Fruit fly (Drosophila melanogaster) whole organism, embryonic: Measurements from ENCODE around the gene CG5618.

Experiments used
- Aef1 ChIP-seq: fragments of 200-800 bp; sonication (Bioruptor generic); IDR thresholded peaks from 3 replicates; pipeline ENCODE4 v1.3.6; 2022; ENCODE audit warnings: missing biosample characterization, missing genetic modification characterization
- Atf-2 ChIP-seq: fragments of 200-800 bp; sonication (Bioruptor generic); optimal IDR thresholded peaks from 2 replicates; lab custom pipeline; 2016; ENCODE audit warnings: missing biosample characterization, missing genetic modification characterization
- CG10321 ChIP-seq: fragments of 200-800 bp; sonication (Bioruptor generic); IDR thresholded peaks from 2 replicates; pipeline ENCODE4 v1.3.6; 2022; ENCODE audit warnings: missing biosample characterization, missing genetic modification characterization
- CG10979 ChIP-seq: fragments of 200-800 bp; sonication (Bioruptor generic); optimal IDR thresholded peaks from 2 replicates; lab custom pipeline; 2018; ENCODE audit warnings: missing biosample characterization, mild to moderate bottlenecking, missing genetic modification characterization, moderate library complexity
- CG11085 ChIP-seq: fragments of 200-800 bp; sonication (Bioruptor generic); IDR thresholded peaks from 2 replicates; pipeline ENCODE4 v1.3.6; 2022; ENCODE audit warnings: missing biosample characterization, missing genetic modification characterization
- CG11398 ChIP-seq: fragments of 200-800 bp; sonication (Bioruptor generic); optimal IDR thresholded peaks from 2 replicates; lab custom pipeline; 2016; ENCODE audit warnings: missing biosample characterization, missing genetic modification characterization
- CG11456 ChIP-seq: fragments of 200-800 bp; sonication (Bioruptor generic); IDR thresholded peaks from 3 replicates; pipeline ENCODE4 v1.3.6; 2022; ENCODE audit warnings: missing biosample characterization, missing genetic modification characterization
- CG11504 ChIP-seq: fragments of 200-800 bp; sonication (Bioruptor generic); optimal IDR thresholded peaks from 3 replicates; lab custom pipeline; 2019; ENCODE audit warnings: missing biosample characterization, mild to moderate bottlenecking, missing genetic modification characterization, moderate library complexity
- CG12104 ChIP-seq: fragments of 200-800 bp; sonication (Bioruptor generic); optimal IDR thresholded peaks from 3 replicates; lab custom pipeline; 2016; ENCODE audit warnings: missing biosample characterization, missing genetic modification characterization
- CG13296 ChIP-seq: fragments of 200-800 bp; sonication (Bioruptor generic); optimal IDR thresholded peaks from 3 replicates; lab custom pipeline; 2018; ENCODE audit warnings: missing biosample characterization, mild to moderate bottlenecking, missing genetic modification characterization
- CG14667 ChIP-seq: fragments of 200-800 bp; sonication (Bioruptor generic); IDR thresholded peaks from 2 replicates; pipeline ENCODE4 v1.3.6; 2022; ENCODE audit warnings: missing biosample characterization, missing genetic modification characterization
- CG15073 ChIP-seq: fragments of 200-800 bp; sonication (Bioruptor generic); optimal IDR thresholded peaks from 2 replicates; lab custom pipeline; 2016; ENCODE audit warnings: missing biosample characterization, missing genetic modification characterization
- CG15696 ChIP-seq: fragments of 200-800 bp; sonication (Bioruptor generic); optimal IDR thresholded peaks from 2 replicates; lab custom pipeline; 2019; ENCODE audit warnings: missing biosample characterization, mild to moderate bottlenecking, missing genetic modification characterization, moderate library complexity
- CG17186 ChIP-seq: fragments of 200-800 bp; sonication (Bioruptor generic); optimal IDR thresholded peaks from 3 replicates; lab custom pipeline; 2017; ENCODE audit warnings: missing biosample characterization, missing genetic modification reagents, missing genetic modification characterization
- CG18599 ChIP-seq: fragments of 200-800 bp; sonication (Bioruptor generic); optimal IDR thresholded peaks from 3 replicates; lab custom pipeline; 2017; ENCODE audit warnings: missing biosample characterization, missing genetic modification characterization, mild to moderate bottlenecking, moderate library complexity, missing genetic modification reagents
- CG2678 ChIP-seq: fragments of 200-800 bp; sonication (Bioruptor generic); optimal IDR thresholded peaks from 3 replicates; lab custom pipeline; 2019; ENCODE audit warnings: missing biosample characterization, mild to moderate bottlenecking, missing genetic modification characterization, moderate library complexity
- CG2889 ChIP-seq: fragments of 200-800 bp; sonication (Bioruptor generic); IDR thresholded peaks from 3 replicates; pipeline ENCODE4 v1.3.6; 2022; ENCODE audit warnings: missing biosample characterization, missing genetic modification characterization
- CG3065 ChIP-seq: fragments of 200-800 bp; sonication (Bioruptor generic); optimal IDR thresholded peaks from 2 replicates; lab custom pipeline; 2016; ENCODE audit warnings: missing biosample characterization, missing genetic modification characterization
- CG33557 ChIP-seq: fragments of 200-800 bp; sonication (Bioruptor generic); optimal IDR thresholded peaks from 2 replicates; lab custom pipeline; 2019; ENCODE audit warnings: missing biosample characterization, mild to moderate bottlenecking, missing genetic modification characterization, moderate library complexity
- CG3995 ChIP-seq: fragments of 200-800 bp; sonication (Bioruptor generic); optimal IDR thresholded peaks from 3 replicates; lab custom pipeline; 2016; ENCODE audit warnings: missing biosample characterization, missing genetic modification characterization
- CG4282 ChIP-seq: fragments of 200-800 bp; sonication (Bioruptor generic); optimal IDR thresholded peaks from 2 replicates; lab custom pipeline; 2016; ENCODE audit warnings: missing biosample characterization, missing genetic modification characterization
- CG6175 ChIP-seq: fragments of 200-800 bp; sonication (Bioruptor generic); IDR thresholded peaks from 3 replicates; pipeline ENCODE4 v1.3.6; 2022; ENCODE audit warnings: missing biosample characterization, missing genetic modification characterization
- CG7556 ChIP-seq: fragments of 200-800 bp; sonication (Bioruptor generic); optimal IDR thresholded peaks from 2 replicates; lab custom pipeline; 2017; ENCODE audit warnings: missing biosample characterization, mild to moderate bottlenecking, missing genetic modification characterization
- CG8924 ChIP-seq: fragments of 200-800 bp; optimal IDR thresholded peaks from 3 replicates; lab custom pipeline; 2019; ENCODE audit warnings: missing biosample characterization, mild to moderate bottlenecking, missing genetic modification characterization, moderate library complexity
- Dbx ChIP-seq: fragments of 200-800 bp; sonication (Bioruptor generic); IDR thresholded peaks from 3 replicates; pipeline ENCODE4 v1.3.6; 2022; ENCODE audit warnings: missing biosample characterization, missing genetic modification characterization
- Dip3 ChIP-seq: fragments of 200-800 bp; sonication (Bioruptor generic); optimal IDR thresholded peaks from 3 replicates; lab custom pipeline; 2016; ENCODE audit warnings: missing biosample characterization, missing genetic modification characterization
- H2.0 ChIP-seq: fragments of 200-800 bp; sonication (Bioruptor generic); IDR thresholded peaks from 2 replicates; pipeline ENCODE4 v1.3.6; 2022; ENCODE audit warnings: missing biosample characterization, missing genetic modification characterization
- Hand ChIP-seq: fragments of 200-800 bp; sonication (Bioruptor generic); optimal IDR thresholded peaks from 2 replicates; lab custom pipeline; 2017; ENCODE audit warnings: mild to moderate bottlenecking, missing biosample characterization, missing genetic modification reagents, missing genetic modification characterization
- Hmx ChIP-seq: fragments of 200-800 bp; sonication (Bioruptor generic); optimal IDR thresholded peaks from 2 replicates; lab custom pipeline; 2016; ENCODE audit warnings: missing biosample characterization, missing genetic modification characterization
- Hr3 ChIP-seq: fragments of 200-800 bp; sonication (Bioruptor generic); optimal IDR thresholded peaks from 3 replicates; lab custom pipeline; 2016; ENCODE audit warnings: missing biosample characterization, missing genetic modification characterization
- Kr ChIP-seq: fragments of 200-800 bp; sonication (Bioruptor generic); optimal IDR thresholded peaks from 2 replicates; lab custom pipeline; 2017; ENCODE audit warnings: missing biosample characterization, mild to moderate bottlenecking, missing genetic modification characterization
- Rx ChIP-seq: fragments of 200-800 bp; sonication (Bioruptor generic); IDR thresholded peaks from 2 replicates; pipeline ENCODE4 v1.3.6; 2022; ENCODE audit warnings: missing biosample characterization, missing genetic modification characterization
- al ChIP-seq: fragments of 200-800 bp; sonication (Bioruptor generic); IDR thresholded peaks from 2 replicates; pipeline ENCODE4 v1.3.6; 2022; ENCODE audit warnings: missing biosample characterization, missing genetic modification characterization
- ap ChIP-seq: fragments of 200-800 bp; sonication (Bioruptor generic); IDR thresholded peaks from 2 replicates; pipeline ENCODE4 v1.3.6; 2022; ENCODE audit warnings: missing biosample characterization, missing genetic modification characterization
- fd102C ChIP-seq: fragments of 200-800 bp; sonication (Bioruptor generic); optimal IDR thresholded peaks from 2 replicates; lab custom pipeline; 2018; ENCODE audit warnings: missing biosample characterization, mild to moderate bottlenecking, missing genetic modification characterization, moderate library complexity
- gcm2 ChIP-seq: fragments of 200-800 bp; sonication (Bioruptor generic); optimal IDR thresholded peaks from 2 replicates; lab custom pipeline; 2016; ENCODE audit warnings: missing biosample characterization, missing genetic modification characterization
- grau ChIP-seq: fragments of 200-800 bp; optimal IDR thresholded peaks from 3 replicates; lab custom pipeline; 2019; ENCODE audit warnings: missing biosample characterization, mild to moderate bottlenecking, missing genetic modification characterization, moderate library complexity
- gro ChIP-seq: fragments of 200-800 bp; sonication (Bioruptor generic); optimal IDR thresholded peaks from 2 replicates; lab custom pipeline; 2016; ENCODE audit warnings: missing biosample characterization, missing genetic modification characterization
- hb ChIP-seq: fragments of 200-800 bp; sonication (Bioruptor generic); IDR thresholded peaks from 3 replicates; pipeline ENCODE4 v1.3.6; 2022; ENCODE audit warnings: missing biosample characterization, missing genetic modification characterization; ENCODE audit not compliant: partially characterized antibody
- jumu ChIP-seq: fragments of 200-800 bp; sonication (Bioruptor generic); optimal IDR thresholded peaks from 3 replicates; lab custom pipeline; 2016; ENCODE audit warnings: missing biosample characterization, missing genetic modification characterization
- kay ChIP-seq: fragments of 200-800 bp; sonication (Bioruptor generic); optimal IDR thresholded peaks from 2 replicates; lab custom pipeline; 2016; ENCODE audit warnings: missing biosample characterization, missing genetic modification characterization
- lbe ChIP-seq: fragments of 200-800 bp; sonication (Bioruptor generic); optimal IDR thresholded peaks from 2 replicates; lab custom pipeline; 2016; ENCODE audit warnings: missing biosample characterization, mild to moderate bottlenecking, missing genetic modification characterization
- pfk ChIP-seq: fragments of 200-800 bp; sonication (Bioruptor generic); optimal IDR thresholded peaks from 2 replicates; lab custom pipeline; 2018; ENCODE audit warnings: missing biosample characterization, mild to moderate bottlenecking, missing genetic modification characterization, moderate library complexity
- repo ChIP-seq: fragments of 200-800 bp; sonication (Bioruptor generic); optimal IDR thresholded peaks from 2 replicates; lab custom pipeline; 2016; ENCODE audit warnings: missing biosample characterization, missing genetic modification characterization
- sd ChIP-seq: fragments of 200-800 bp; sonication (Bioruptor generic); optimal IDR thresholded peaks from 3 replicates; lab custom pipeline; 2018; ENCODE audit warnings: missing biosample characterization, mild to moderate bottlenecking, missing genetic modification characterization, moderate library complexity
- slou ChIP-seq: fragments of 200-800 bp; sonication (Bioruptor generic); optimal IDR thresholded peaks from 3 replicates; lab custom pipeline; 2016; ENCODE audit warnings: missing biosample characterization, missing genetic modification characterization
- toy ChIP-seq: fragments of 200-800 bp; sonication (Bioruptor generic); IDR thresholded peaks from 2 replicates; pipeline ENCODE4 v1.3.6; 2022; ENCODE audit warnings: missing biosample characterization, missing genetic modification characterization
- usp ChIP-seq: fragments of >200 bp; optimal IDR thresholded peaks from 2 replicates; lab custom pipeline; 2017; ENCODE audit warnings: missing biosample characterization, missing genetic modification characterization
- wdn ChIP-seq: fragments of 200-800 bp; sonication (Bioruptor generic); IDR thresholded peaks from 2 replicates; pipeline ENCODE4 v1.3.6; 2022; ENCODE audit warnings: missing biosample characterization, missing genetic modification characterization

Gene CG5618

dm6 chr3L:20398243-20399222 lies 45.3 kb downstream of the CG5618 start (continued):
- TF ChIP-seq CG12104 = peak; percentile 81
- peak; percentile 50 for TF ChIP-seq ap
- peak; percentile 33; the same call in 1 of the 3 replicates for TF ChIP-seq CG2889 (GFP tag; lab: Robert Waterston, UW)
- peak; percentile 73 for TF ChIP-seq Aef1 (GFP tag; lab: Robert Waterston, UW)
- no peak for TF ChIP-seq usp (GFP tag; lab: Kevin White, UChicago)
- TF ChIP-seq toy (GFP tag; lab: Robert Waterston, UW) = no peak
- TF ChIP-seq Kr = no peak
- no peak for TF ChIP-seq pfk
- TF ChIP-seq wdn (GFP tag; lab: Robert Waterston, UW) = 0 out of 2 replicates have a peak, but pooled peaks have one; percentile 21
- peak; percentile 44 for TF ChIP-seq repo (GFP tag; lab: Kevin White, UChicago)
- no peak for TF ChIP-seq CG6175 (GFP tag; lab: Robert Waterston, UW)
- peak; percentile 26 for TF ChIP-seq CG17186 (GFP tag; lab: Kevin White, UChicago)
- TF ChIP-seq Dbx (GFP tag; lab: Robert Waterston, UW) = peak; percentile 61; the same call in 2 of the 3 replicates
- peak; percentile 33 for TF ChIP-seq CG3065 (GFP tag; lab: Kevin White, UChicago)
- TF ChIP-seq CG18599 (GFP tag; lab: Kevin White, UChicago) = peak; percentile 85
- TF ChIP-seq kay (GFP tag; lab: Kevin White, UChicago) = peak; percentile 61
- TF ChIP-seq CG2678 (tag; lab: Kevin White, UChicago) = peak; percentile 93
- peak; percentile 74 for TF ChIP-seq Hand (GFP tag; lab: Kevin White, UChicago)
- TF ChIP-seq slou = peak; percentile 52
- TF ChIP-seq hb (GFP tag; lab: Robert Waterston, UW) = no peak
- peak; percentile 92 for TF ChIP-seq CG11504 (tag; lab: Kevin White, UChicago)
- peak; percentile 82 for TF ChIP-seq Hr3 (GFP tag; lab: Kevin White, UChicago)
- peak; percentile 66 for TF ChIP-seq sd
- TF ChIP-seq CG33557 (GFP tag; lab: Kevin White, UChicago) = peak; percentile 67
- TF ChIP-seq CG15073 (GFP tag; lab: Kevin White, UChicago) = no peak
- TF ChIP-seq CG10979 = peak; percentile 87
- TF ChIP-seq fd102C (GFP tag; lab: Kevin White, UChicago) = no peak
- TF ChIP-seq CG10321 (GFP tag; lab: Robert Waterston, UW) = peak; percentile 40; the same call in 1 of the 2 replicates
- peak; percentile 22 for TF ChIP-seq CG3995 (GFP tag; lab: Kevin White, UChicago)
- peak; percentile 92 for TF ChIP-seq CG8924 (tag; lab: Kevin White, UChicago)
- TF ChIP-seq CG15696 (tag; lab: Kevin White, UChicago) = peak; percentile 48
- peak; percentile 23 for TF ChIP-seq CG11398
- TF ChIP-seq CG13296 (GFP tag; lab: Kevin White, UChicago) = peak; percentile 86
- peak; percentile 72 for TF ChIP-seq H2.0
- peak; percentile 91 for TF ChIP-seq grau (tag; lab: Kevin White, UChicago)
- TF ChIP-seq CG4282 (GFP tag; lab: Kevin White, UChicago) = no peak
- TF ChIP-seq CG11085 (GFP tag; lab: Robert Waterston, UW) = no peak
- TF ChIP-seq Dip3 = peak; percentile 72
- peak; percentile 30 for TF ChIP-seq lbe (GFP tag; lab: Kevin White, UChicago)
- peak; percentile 74; the same call in 2 of the 3 replicates for TF ChIP-seq CG11456 (GFP tag; lab: Robert Waterston, UW)
- TF ChIP-seq gcm2 (GFP tag; lab: Kevin White, UChicago) = peak; percentile 83
- TF ChIP-seq CG14667 (GFP tag; lab: Robert Waterston, UW) = peak; percentile 47
- TF ChIP-seq Atf-2 (GFP tag; lab: Kevin White, UChicago) = peak; percentile 63
- TF ChIP-seq gro = peak; percentile 79
- peak; percentile 69 for TF ChIP-seq Hmx (GFP tag; lab: Kevin White, UChicago)
- peak; percentile 92 for TF ChIP-seq CG7556 (GFP tag; lab: Kevin White, UChicago)
- TF ChIP-seq Rx (GFP tag; lab: Robert Waterston, UW) = peak; percentile 48; the same call in 1 of the 2 replicates
- TF ChIP-seq jumu (GFP tag; lab: Kevin White, UChicago) = peak; percentile 63
- peak; percentile 73 for TF ChIP-seq al (GFP tag; lab: Robert Waterston, UW)
